Worm (Caenorhabditis elegans) whole organism, midembryonic: ENCODE data around the gene znf-622.

Experiments used
- flt-1 ChIP-seq: fragments of 200-800 bp; sonication (Bioruptor generic); IDR thresholded peaks from 2 replicates; pipeline ENCODE4 v1.3.6; 2022; ENCODE audit warnings: missing genetic modification characterization, missing compliant biosample characterization
- tab-1 ChIP-seq: fragments of 200-800 bp; sonication (Bioruptor generic); IDR thresholded peaks from 2 replicates; pipeline ENCODE4 v1.3.6; 2022; ENCODE audit warnings: missing genetic modification characterization, missing compliant biosample characterization
- ztf-23 ChIP-seq: fragments of 200-800 bp; sonication (Bioruptor generic); IDR thresholded peaks from 2 replicates; pipeline ENCODE4 v1.3.6; 2022; ENCODE audit warnings: missing genetic modification reagents, missing genetic modification characterization, missing compliant biosample characterization
- ztf-29 ChIP-seq: fragments of 200-800 bp; sonication (Bioruptor generic); IDR thresholded peaks from 2 replicates; pipeline ENCODE4 v1.3.6; 2022; ENCODE audit warnings: missing genetic modification reagents, missing genetic modification characterization, missing compliant biosample characterization

ce11 chrIII:6355359-6355758 lies 26.1 kb upstream of the znf-622 start:
- TF ChIP-seq flt-1 (GFP tag; lab: Robert Waterston, UW) (no peak), ztf-23 (GFP tag; lab: Robert Waterston, UW) (no peak), tab-1 (no peak), ztf-29 (GFP tag; lab: Robert Waterston, UW) (no peak)
